Worm (Caenorhabditis elegans): ENCODE data around the gene pqn-41.

ce11 chrIII:1931509-1931908, 25.8 kb downstream of the pqn-41 start:
- no peak for TF ChIP-seq nhr-102 (tag; optimal IDR thresholded peaks at IDR 0.05)
- TF ChIP-seq ztf-11 (tag; optimal IDR thresholded peaks at IDR 0.05) = no peak
- no peak for TF ChIP-seq pqm-1 (tag; optimal IDR thresholded peaks at IDR 0.05)
- no peak for TF ChIP-seq ces-1 (GFP tag; optimal IDR thresholded peaks at IDR 0.05)
